Worm (Caenorhabditis elegans) whole organism, L2 larva: Measurements from ENCODE around the gene F07G11.4.

ENCODE experiments used
- ceh-82 ChIP-seq: fragments of 150-350 bp; optimal IDR thresholded peaks from 2 replicates; lab custom pipeline; 2014; ENCODE audit warnings: missing biosample characterization, missing genetic modification characterization
- lin-13 ChIP-seq: fragments of 150-350 bp; optimal IDR thresholded peaks from 2 replicates; lab custom pipeline; 2014; ENCODE audit warnings: missing biosample characterization, missing genetic modification reagents, missing genetic modification characterization
- lin-39 ChIP-seq: fragments of 150-350 bp; optimal IDR thresholded peaks from 2 replicates; lab custom pipeline; 2014; ENCODE audit warnings: missing biosample characterization, missing genetic modification reagents, missing genetic modification characterization
- mab-5 ChIP-seq: fragments of 150-350 bp; optimal IDR thresholded peaks from 2 replicates; lab custom pipeline; 2014; ENCODE audit warnings: missing biosample characterization, missing genetic modification characterization
- mbf-1 ChIP-seq: sonication (generic microtip); optimal IDR thresholded peaks from 2 replicates; lab custom pipeline; 2017; ENCODE audit warnings: missing biosample characterization, missing genetic modification characterization
- nhr-10 ChIP-seq: sonication (generic microtip); optimal IDR thresholded peaks from 2 replicates; lab custom pipeline; 2017; ENCODE audit warnings: missing biosample characterization, missing genetic modification characterization
- nhr-12 ChIP-seq: fragments of 150-350 bp; optimal IDR thresholded peaks from 2 replicates; lab custom pipeline; 2014; ENCODE audit warnings: missing biosample characterization, missing genetic modification characterization
- nhr-23 ChIP-seq: fragments of 150-350 bp; optimal IDR thresholded peaks from 2 replicates; lab custom pipeline; 2014; ENCODE audit warnings: missing biosample characterization, missing genetic modification reagents, missing genetic modification characterization
- nhr-237 ChIP-seq: fragments of 150-350 bp; optimal IDR thresholded peaks from 2 replicates; lab custom pipeline; 2014; ENCODE audit warnings: missing biosample characterization, missing genetic modification characterization
- sma-3 ChIP-seq: sonication (generic microtip); optimal IDR thresholded peaks from 2 replicates; lab custom pipeline; 2016; ENCODE audit warnings: missing genetic modification reagents, missing genetic modification characterization, missing compliant biosample characterization
- unc-39 ChIP-seq: fragments of 150-350 bp; optimal IDR thresholded peaks from 2 replicates; lab custom pipeline; 2014; ENCODE audit warnings: missing biosample characterization, missing genetic modification characterization

DNA sequence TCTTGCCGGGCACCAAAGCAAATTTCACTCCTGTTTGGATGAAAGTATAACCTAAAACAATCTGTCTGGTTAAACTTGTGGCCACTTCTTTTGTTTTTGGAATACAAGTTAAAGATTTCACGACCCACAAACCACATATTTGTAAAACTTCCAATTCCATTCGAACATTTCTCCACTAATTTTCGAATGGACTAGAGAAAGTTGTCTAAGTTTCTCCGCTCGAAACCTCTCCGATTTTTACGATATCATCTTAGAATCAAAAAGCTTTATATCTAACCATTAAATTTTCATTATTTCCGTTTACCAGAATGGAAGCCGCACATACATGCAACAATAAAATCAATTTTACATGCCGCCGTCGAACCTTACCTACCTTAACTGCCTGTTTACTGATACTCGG is 3.3 kb upstream of the F07G11.4 start, which contains the start of gene F07G11.3:
- TF ChIP-seq nhr-237: no peak
- no peak for TF ChIP-seq mbf-1 (tag; lab: Kevin White, UChicago)
- no peak for TF ChIP-seq mab-5
- no peak for TF ChIP-seq lin-13
- TF ChIP-seq nhr-12 (tag; lab: Kevin White, UChicago): no peak
- TF ChIP-seq lin-39 (tag; lab: Kevin White, UChicago): no peak
- TF ChIP-seq unc-39 (tag; lab: Kevin White, UChicago): no peak
- no peak for TF ChIP-seq nhr-10 (tag; lab: Kevin White, UChicago)
- TF ChIP-seq sma-3 (GFP tag; lab: Kevin White, UChicago): no peak
- no peak for TF ChIP-seq ceh-82 (tag; lab: Kevin White, UChicago)
- no peak for TF ChIP-seq nhr-23 (tag; lab: Kevin White, UChicago)
